Worm (Caenorhabditis elegans) whole organism, L3 larva: ENCODE measurements around the gene C15F1.2.

Experiments used
- ceh-82 ChIP-seq: fragments of 150-350 bp; optimal IDR thresholded peaks from 2 replicates; lab custom pipeline; 2014; ENCODE audit warnings: missing biosample characterization, missing genetic modification characterization
- skn-1 ChIP-seq: fragments of 150-350 bp; optimal IDR thresholded peaks from 2 replicates; lab custom pipeline; 2014; ENCODE audit warnings: missing biosample characterization, missing genetic modification characterization

DNA sequence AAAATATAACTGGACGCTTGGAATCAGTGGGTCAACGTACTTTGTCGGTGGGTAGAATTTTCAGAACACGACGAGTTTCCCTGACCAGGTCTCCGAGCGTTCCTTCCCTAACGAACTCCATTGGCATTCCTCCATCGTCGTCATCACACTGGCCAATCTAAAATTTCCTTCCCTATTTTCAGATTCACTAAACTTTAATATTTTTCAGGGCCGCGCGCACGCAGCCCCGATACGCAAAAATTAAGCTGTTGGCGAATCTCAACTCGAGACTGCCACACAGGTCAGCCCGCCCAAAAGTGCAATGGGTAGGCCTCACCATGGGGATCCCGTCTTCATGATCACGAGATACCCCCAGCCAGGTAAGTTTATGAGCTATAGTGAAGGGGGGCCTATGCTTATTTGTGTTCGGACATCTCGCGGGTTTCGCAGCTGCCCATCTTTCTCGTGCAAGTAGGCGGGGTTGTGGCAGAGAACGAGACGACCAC lies 11.5 kb upstream of the C15F1.2 start:
- TF ChIP-seq skn-1 = no peak
- TF ChIP-seq ceh-82 = peak; percentile 48
